Worm (Caenorhabditis elegans): ENCODE measurements around the gene F57C7.4.

- TF ChIP-seq mdl-1 (tag; optimal IDR thresholded peaks at IDR 0.05) (no peak), nhr-77 (tag; optimal IDR thresholded peaks at IDR 0.05) (no peak), ceh-82 (tag; optimal IDR thresholded peaks at IDR 0.05) (no peak), lin-15B (tag; optimal IDR thresholded peaks at IDR 0.05) (no peak), daf-12 (tag; optimal IDR thresholded peaks at IDR 0.05) (no peak), fos-1 (tag; optimal IDR thresholded peaks at IDR 0.05) (no peak), aly-2 (tag; optimal IDR thresholded peaks at IDR 0.05) (no peak), nfya-1 (tag; optimal IDR thresholded peaks at IDR 0.05; ENCODE audit: insufficient read depth) (no peak), nhr-237 (tag; optimal IDR thresholded peaks at IDR 0.05) (no peak), sea-2 (GFP tag; optimal IDR thresholded peaks at IDR 0.05) (no peak), unc-39 (tag; optimal IDR thresholded peaks at IDR 0.05) (no peak), zag-1 (tag; optimal IDR thresholded peaks at IDR 0.05) (no peak), snpc-4 (tag; optimal IDR thresholded peaks at IDR 0.05) (no peak)
Measured at ce11 chrX:10576872-10577271, 12.5 kb downstream of the F57C7.4 start, which contains the start of gene nhx-5.
